Fruit fly (Drosophila melanogaster) whole organism, prepupa: ENCODE measurements around the gene CG6231.

Experiments
- Blimp-1 ChIP-seq: fragments of 200-800 bp; sonication (Bioruptor generic); optimal IDR thresholded peaks from 3 replicates; lab custom pipeline; 2017; ENCODE audit warnings: missing biosample characterization, missing genetic modification characterization, mild to moderate bottlenecking, moderate library complexity, missing genetic modification reagents
- CG10631 ChIP-seq: fragments of 200-800 bp; sonication (Bioruptor generic); optimal IDR thresholded peaks from 2 replicates; lab custom pipeline; 2016; ENCODE audit warnings: missing biosample characterization, missing genetic modification characterization
- CG11294 ChIP-seq: fragments of 200-800 bp; sonication (Bioruptor generic); IDR thresholded peaks from 2 replicates; pipeline ENCODE4 v1.3.6; 2022; ENCODE audit warnings: missing biosample characterization, missing genetic modification characterization
- CG11762 ChIP-seq: fragments of 200-800 bp; sonication (Bioruptor generic); optimal IDR thresholded peaks from 3 replicates; lab custom pipeline; 2016; ENCODE audit warnings: missing biosample characterization, missing genetic modification characterization; ENCODE audit not compliant: insufficient read depth
- CG11902 ChIP-seq: fragments of 200-800 bp; sonication (Bioruptor generic); optimal IDR thresholded peaks from 3 replicates; lab custom pipeline; 2016; ENCODE audit warnings: missing biosample characterization, missing genetic modification characterization
- CG15336 ChIP-seq: fragments of 200-800 bp; sonication (Bioruptor generic); IDR thresholded peaks from 2 replicates; pipeline ENCODE4 v1.3.6; 2022; ENCODE audit warnings: missing biosample characterization, missing genetic modification characterization
- CG1621 ChIP-seq: fragments of 200-800 bp; sonication (Bioruptor generic); optimal IDR thresholded peaks from 3 replicates; lab custom pipeline; 2018; ENCODE audit warnings: missing biosample characterization, mild to moderate bottlenecking, missing genetic modification characterization
- CG16779 ChIP-seq: fragments of 200-800 bp; sonication (Bioruptor generic); optimal IDR thresholded peaks from 3 replicates; lab custom pipeline; 2017; ENCODE audit warnings: missing biosample characterization, mild to moderate bottlenecking, missing genetic modification characterization
- CG3032 ChIP-seq: fragments of 200-800 bp; optimal IDR thresholded peaks from 2 replicates; lab custom pipeline; 2019; ENCODE audit warnings: missing biosample characterization, mild to moderate bottlenecking, missing genetic modification characterization, moderate library complexity
- CG31627 ChIP-seq: fragments of 200-800 bp; sonication (Bioruptor generic); optimal IDR thresholded peaks from 3 replicates; lab custom pipeline; 2016; ENCODE audit warnings: missing biosample characterization, missing genetic modification characterization
- CG32006 ChIP-seq: fragments of 200-800 bp; sonication (Bioruptor generic); optimal IDR thresholded peaks from 3 replicates; lab custom pipeline; 2017; ENCODE audit warnings: missing biosample characterization, mild to moderate bottlenecking, missing genetic modification characterization
- CG34406 ChIP-seq: fragments of 200-800 bp; sonication (Bioruptor generic); optimal IDR thresholded peaks from 3 replicates; lab custom pipeline; 2016; ENCODE audit warnings: missing biosample characterization, missing genetic modification characterization
- CG3919 ChIP-seq: fragments of 200-800 bp; sonication (Bioruptor generic); optimal IDR thresholded peaks from 3 replicates; lab custom pipeline; 2016; ENCODE audit warnings: missing biosample characterization, missing genetic modification characterization
- CG6163 ChIP-seq: fragments of 200-800 bp; sonication (Bioruptor generic); IDR thresholded peaks from 3 replicates; pipeline ENCODE4 v1.3.6; 2022; ENCODE audit warnings: missing biosample characterization, missing genetic modification characterization
- CG6276 ChIP-seq: fragments of 200-800 bp; sonication (Bioruptor generic); optimal IDR thresholded peaks from 2 replicates; lab custom pipeline; 2017; ENCODE audit warnings: missing biosample characterization, mild to moderate bottlenecking, missing genetic modification characterization
- CG6792 ChIP-seq: fragments of 200-800 bp; sonication (Bioruptor generic); optimal IDR thresholded peaks from 3 replicates; lab custom pipeline; 2016; ENCODE audit warnings: missing biosample characterization, missing genetic modification characterization
- CG6854 ChIP-seq: fragments of 200-800 bp; sonication (Bioruptor generic); optimal IDR thresholded peaks from 2 replicates; lab custom pipeline; 2017; ENCODE audit warnings: missing biosample characterization, mild to moderate bottlenecking, missing genetic modification characterization
- CG7368 ChIP-seq: fragments of 200-800 bp; sonication (Bioruptor generic); optimal IDR thresholded peaks from 3 replicates; lab custom pipeline; 2016; ENCODE audit warnings: missing biosample characterization, missing genetic modification characterization
- CG8119 ChIP-seq: fragments of 200-800 bp; sonication (Bioruptor generic); IDR thresholded peaks from 3 replicates; pipeline ENCODE4 v1.3.6; 2022; ENCODE audit warnings: missing biosample characterization, missing genetic modification characterization
- CG8319 ChIP-seq: fragments of 200-800 bp; sonication (Bioruptor generic); optimal IDR thresholded peaks from 3 replicates; lab custom pipeline; 2016; ENCODE audit warnings: missing biosample characterization, missing genetic modification characterization
- CG8632 ChIP-seq: fragments of 200-800 bp; sonication (Bioruptor generic); optimal IDR thresholded peaks from 3 replicates; lab custom pipeline; 2016; ENCODE audit warnings: missing biosample characterization, missing genetic modification characterization
- CG9139 ChIP-seq: fragments of 200-800 bp; sonication (Bioruptor generic); optimal IDR thresholded peaks from 3 replicates; lab custom pipeline; 2017; ENCODE audit warnings: missing biosample characterization, mild to moderate bottlenecking, missing genetic modification characterization
- Eip93F ChIP-seq: fragments of 200-800 bp; sonication (Bioruptor generic); optimal IDR thresholded peaks from 2 replicates; lab custom pipeline; 2016; ENCODE audit warnings: missing biosample characterization, mild to moderate bottlenecking, missing genetic modification characterization
- Ets21C ChIP-seq: fragments of 200-800 bp; sonication (Bioruptor generic); optimal IDR thresholded peaks from 3 replicates; lab custom pipeline; 2016; ENCODE audit warnings: missing biosample characterization, missing genetic modification characterization
- Gug ChIP-seq: fragments of 200-800 bp; sonication (Bioruptor generic); IDR thresholded peaks from 2 replicates; pipeline ENCODE4 v1.3.6; 2022; ENCODE audit warnings: missing biosample characterization, missing genetic modification characterization
- Hr4 ChIP-seq: fragments of 200-800 bp; sonication (Bioruptor generic); optimal IDR thresholded peaks from 3 replicates; lab custom pipeline; 2016; ENCODE audit warnings: missing biosample characterization, missing genetic modification characterization
- Lpt ChIP-seq: fragments of 200-800 bp; sonication (Bioruptor generic); optimal IDR thresholded peaks from 3 replicates; lab custom pipeline; 2016; ENCODE audit warnings: missing biosample characterization, missing genetic modification characterization
- Met ChIP-seq: fragments of 200-800 bp; sonication (Bioruptor generic); optimal IDR thresholded peaks from 3 replicates; lab custom pipeline; 2016; ENCODE audit warnings: missing biosample characterization, missing genetic modification characterization
- OdsH ChIP-seq: fragments of 200-800 bp; sonication (Bioruptor generic); optimal IDR thresholded peaks from 3 replicates; lab custom pipeline; 2016; ENCODE audit warnings: missing biosample characterization, missing genetic modification characterization
- Smox ChIP-seq: fragments of 200-800 bp; sonication (Bioruptor generic); optimal IDR thresholded peaks from 3 replicates; lab custom pipeline; 2016; ENCODE audit warnings: missing biosample characterization, missing genetic modification characterization
- Sox102F ChIP-seq: fragments of 200-800 bp; sonication (Bioruptor generic); optimal IDR thresholded peaks from 2 replicates; lab custom pipeline; 2016; ENCODE audit warnings: missing biosample characterization, mild to moderate bottlenecking, missing genetic modification characterization
- Sox14 ChIP-seq: fragments of 200-800 bp; sonication (Bioruptor generic); optimal IDR thresholded peaks from 3 replicates; lab custom pipeline; 2016; ENCODE audit warnings: missing biosample characterization, missing genetic modification characterization
- achi ChIP-seq: fragments of 200-800 bp; sonication (Bioruptor generic); optimal IDR thresholded peaks from 3 replicates; lab custom pipeline; 2016; ENCODE audit warnings: missing biosample characterization, missing genetic modification characterization
- acj6 ChIP-seq: fragments of 200-800 bp; sonication (Bioruptor generic); optimal IDR thresholded peaks from 3 replicates; lab custom pipeline; 2016; ENCODE audit warnings: missing biosample characterization, missing genetic modification characterization
- cyc ChIP-seq: fragments of 200-800 bp; sonication (Bioruptor generic); optimal IDR thresholded peaks from 3 replicates; lab custom pipeline; 2016; ENCODE audit warnings: missing biosample characterization, missing genetic modification characterization
- dac ChIP-seq: fragments of 200-800 bp; sonication (Bioruptor generic); optimal IDR thresholded peaks from 2 replicates; lab custom pipeline; 2017; ENCODE audit warnings: missing biosample characterization, mild to moderate bottlenecking, missing genetic modification characterization
- esn ChIP-seq: fragments of 200-800 bp; sonication (Bioruptor generic); optimal IDR thresholded peaks from 2 replicates; lab custom pipeline; 2016; ENCODE audit warnings: missing biosample characterization, mild to moderate bottlenecking, missing genetic modification characterization, moderate library complexity
- fd59A ChIP-seq: fragments of 200-800 bp; sonication (Bioruptor generic); optimal IDR thresholded peaks from 2 replicates; lab custom pipeline; 2017; ENCODE audit warnings: missing biosample characterization, mild to moderate bottlenecking, missing genetic modification characterization, missing genetic modification reagents
- fd85E ChIP-seq: fragments of 200-800 bp; sonication (Bioruptor generic); optimal IDR thresholded peaks from 3 replicates; lab custom pipeline; 2016; ENCODE audit warnings: missing biosample characterization, missing genetic modification characterization
- fkh ChIP-seq: fragments of 200-800 bp; sonication (Bioruptor generic); optimal IDR thresholded peaks from 3 replicates; lab custom pipeline; 2017; ENCODE audit warnings: missing biosample characterization, mild to moderate bottlenecking, missing genetic modification characterization, moderate library complexity
- lz ChIP-seq: fragments of 200-800 bp; sonication (Bioruptor generic); optimal IDR thresholded peaks from 3 replicates; lab custom pipeline; 2016; ENCODE audit warnings: missing biosample characterization, missing genetic modification characterization
- net ChIP-seq: fragments of 200-800 bp; sonication (Bioruptor generic); optimal IDR thresholded peaks from 3 replicates; lab custom pipeline; 2016; ENCODE audit warnings: missing biosample characterization, missing genetic modification characterization
- pdm3 ChIP-seq: fragments of 200-800 bp; sonication (Bioruptor generic); optimal IDR thresholded peaks from 3 replicates; lab custom pipeline; 2016; ENCODE audit warnings: missing biosample characterization, missing genetic modification characterization
- salr ChIP-seq, 2 experiments: fragments of 200-800 bp; sonication (Bioruptor generic); optimal IDR thresholded peaks; 3 replicates each; lab custom pipeline; 2016 to 2018; ENCODE audit warnings: missing biosample characterization in 2 of 2, missing genetic modification characterization in 2 of 2, mild to moderate bottlenecking in 1 of 2
- spab ChIP-seq: fragments of 200-800 bp; sonication (Bioruptor generic); optimal IDR thresholded peaks from 2 replicates; lab custom pipeline; 2017; ENCODE audit warnings: missing biosample characterization, mild to moderate bottlenecking, missing genetic modification characterization, missing genetic modification reagents
- ss ChIP-seq, 2 experiments: fragments of 200-800 bp; sonication (Bioruptor generic); optimal IDR thresholded peaks; 2 replicates in 1 of 2; 3 replicates in 1 of 2; lab custom pipeline; 2017 to 2018; ENCODE audit warnings: mild to moderate bottlenecking in 2 of 2, missing biosample characterization in 2 of 2, missing genetic modification characterization in 2 of 2, moderate library complexity in 1 of 2
- svp ChIP-seq: fragments of 200-800 bp; sonication (Bioruptor generic); peaks from one replicate; lab custom pipeline; 2016; ENCODE audit warnings: missing biosample characterization, missing genetic modification characterization
- topi ChIP-seq: fragments of 200-800 bp; sonication (Bioruptor generic); optimal IDR thresholded peaks from 3 replicates; lab custom pipeline; 2016; ENCODE audit warnings: missing biosample characterization, missing genetic modification characterization

Gene CG6231

DNA sequence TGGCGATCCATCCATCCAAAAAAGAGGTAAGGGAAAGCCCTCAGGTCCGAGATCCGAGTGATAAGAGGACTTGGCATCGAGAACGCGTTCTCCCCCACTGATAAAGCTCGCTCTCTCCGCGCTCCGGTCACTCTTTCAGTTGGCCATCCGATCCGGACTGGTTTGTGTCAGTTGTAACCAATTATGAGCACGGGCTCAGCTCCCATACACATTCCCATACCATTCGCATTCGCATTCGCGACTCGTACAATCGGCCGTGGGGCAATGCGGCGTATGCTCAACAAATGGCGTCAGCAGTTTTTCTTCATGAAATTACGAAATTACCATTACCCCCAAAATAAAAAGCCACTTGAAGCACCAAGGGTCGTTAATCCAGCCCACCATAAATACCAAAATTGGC is 8.0 kb downstream of the CG6231 start:
- TF ChIP-seq fd59A (no peak), Met (GFP tag; lab: Kevin White, UChicago) (no peak), CG6163 (peak; percentile 10; the same call in 1 of the 3 replicates), cyc (GFP tag; lab: Kevin White, UChicago) (no peak), CG31627 (GFP tag; lab: Kevin White, UChicago) (no peak), CG6854 (GFP tag; lab: Kevin White, UChicago) (no peak), CG8632 (no peak), esn (no peak), pdm3 (no peak), svp (peak; percentile 56), fd85E (GFP tag; lab: Kevin White, UChicago) (no peak), lz (no peak), CG3032 (tag; lab: Kevin White, UChicago) (no peak), CG8119 (GFP tag; lab: Robert Waterston, UW) (no peak), Lpt (no peak), Sox14 (GFP tag; lab: Kevin White, UChicago) (no peak), CG9139 (peak; percentile 2), CG34406 (GFP tag; lab: Kevin White, UChicago) (no peak), CG1621 (tag; lab: Kevin White, UChicago) (peak; percentile 63)

DNA sequence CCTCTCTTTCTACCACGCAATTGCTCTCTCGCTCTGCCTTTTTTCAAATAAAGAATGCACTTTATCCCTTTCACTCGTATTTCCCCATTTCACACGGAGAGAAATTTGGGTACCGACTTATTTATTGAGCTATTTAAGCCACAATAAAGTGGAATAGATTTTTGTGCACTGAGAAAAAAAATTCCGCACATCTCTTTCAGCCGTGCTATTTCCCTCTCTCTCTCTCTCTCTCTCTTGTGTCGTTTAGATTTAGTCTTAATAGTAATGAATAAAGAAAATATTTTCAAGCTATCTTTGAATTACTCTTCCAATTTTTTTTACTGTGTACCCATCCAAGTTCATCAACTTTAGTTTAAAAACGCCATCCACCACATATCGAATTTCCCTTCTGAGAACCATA is 8.9 kb downstream of the CG6231 start:
- peak; percentile 54 for TF ChIP-seq CG3032 (tag; lab: Kevin White, UChicago)
- TF ChIP-seq Sox102F (GFP tag; lab: Kevin White, UChicago), result peak; percentile 64
- peak; percentile 66 for TF ChIP-seq net (GFP tag; lab: Kevin White, UChicago)
- TF ChIP-seq cyc (GFP tag; lab: Kevin White, UChicago), result peak; percentile 77
- TF ChIP-seq Lpt, result peak; percentile 68
- peak; percentile 67 for TF ChIP-seq CG11902
- peak; percentile 25 for TF ChIP-seq CG7368 (GFP tag; lab: Kevin White, UChicago)
- TF ChIP-seq CG6276 (GFP tag; lab: Kevin White, UChicago), result peak; percentile 46
- peak; percentile 70 for TF ChIP-seq Ets21C (GFP tag; lab: Kevin White, UChicago)
- TF ChIP-seq OdsH (GFP tag; lab: Kevin White, UChicago), result peak; percentile 79
- peak; percentile 78 for TF ChIP-seq CG15336 (GFP tag; lab: Robert Waterston, UW)
- TF ChIP-seq salr (GFP tag; optimal IDR thresholded peaks at IDR 0.05; lab: Kevin White, UChicago), result peak; percentile 29 to 46
- peak; percentile 80 for TF ChIP-seq topi
- peak; percentile 76 for TF ChIP-seq Smox (GFP tag; lab: Kevin White, UChicago)
- no peak for TF ChIP-seq CG6854 (GFP tag; lab: Kevin White, UChicago)
- TF ChIP-seq dac (GFP tag; lab: Kevin White, UChicago), result peak; percentile 22
- peak; percentile 70 for TF ChIP-seq achi
- peak; percentile 78 for TF ChIP-seq Sox14 (GFP tag; lab: Kevin White, UChicago)
- TF ChIP-seq Eip93F (GFP tag; lab: Kevin White, UChicago), result no peak
- TF ChIP-seq spab (GFP tag; lab: Kevin White, UChicago), result peak; percentile 32
- TF ChIP-seq CG9139, result peak; percentile 37
- TF ChIP-seq CG8119 (GFP tag; lab: Robert Waterston, UW), result peak; percentile 66
- TF ChIP-seq CG34406 (GFP tag; lab: Kevin White, UChicago), result peak; percentile 76
- TF ChIP-seq ss (GFP tag; optimal IDR thresholded peaks at IDR 0.05; lab: Kevin White, UChicago), result peak in 1 of 2 experiments; percentile 50
- no peak for TF ChIP-seq fd85E (GFP tag; lab: Kevin White, UChicago)
- TF ChIP-seq CG6792 (GFP tag; lab: Kevin White, UChicago), result peak; percentile 78
- peak; percentile 43 for TF ChIP-seq fd59A
- TF ChIP-seq CG31627 (GFP tag; lab: Kevin White, UChicago), result peak; percentile 85
- peak; percentile 77 for TF ChIP-seq lz
- peak; percentile 57 for TF ChIP-seq CG11762 (GFP tag; lab: Kevin White, UChicago)
- TF ChIP-seq CG1621 (tag; lab: Kevin White, UChicago), result peak; percentile 24
- peak; percentile 60 for TF ChIP-seq CG10631
- peak; percentile 81 for TF ChIP-seq Met (GFP tag; lab: Kevin White, UChicago)
- TF ChIP-seq fkh (GFP tag; lab: Kevin White, UChicago), result no peak
- peak; percentile 74 for TF ChIP-seq Hr4
- TF ChIP-seq CG8319 (GFP tag; lab: Kevin White, UChicago), result peak; percentile 53
- TF ChIP-seq pdm3, result peak; percentile 82
- no peak for TF ChIP-seq CG16779 (tag; lab: Kevin White, UChicago)
- TF ChIP-seq CG3919, result peak; percentile 79
- peak; percentile 82 for TF ChIP-seq esn
- peak; percentile 42 for TF ChIP-seq Gug (GFP tag; lab: Robert Waterston, UW)
- TF ChIP-seq CG8632, result peak; percentile 69
- peak; percentile 81 for TF ChIP-seq acj6
- TF ChIP-seq CG11294, result peak; percentile 53
- peak; percentile 75 for TF ChIP-seq CG32006 (GFP tag; lab: Kevin White, UChicago)
- peak; percentile 28 for TF ChIP-seq Blimp-1 (GFP tag; lab: Kevin White, UChicago)
